Fruit fly (Drosophila melanogaster) whole organism: ENCODE data around the gene armi.

ENCODE experiments used
- Dll ChIP-seq: fragments of >200 bp; optimal IDR thresholded peaks from 2 replicates; lab custom pipeline; 2017
- EcR ChIP-seq, 2 experiments: fragments of >200 bp; optimal IDR thresholded peaks; 2 replicates each; lab custom pipeline; 2017; ENCODE audit warnings: missing biosample characterization in 2 of 2, missing genetic modification characterization in 2 of 2, missing genetic modification reagents in 2 of 2
- pan ChIP-seq: fragments of >200 bp; optimal IDR thresholded peaks from 2 replicates; lab custom pipeline; 2017

DNA sequence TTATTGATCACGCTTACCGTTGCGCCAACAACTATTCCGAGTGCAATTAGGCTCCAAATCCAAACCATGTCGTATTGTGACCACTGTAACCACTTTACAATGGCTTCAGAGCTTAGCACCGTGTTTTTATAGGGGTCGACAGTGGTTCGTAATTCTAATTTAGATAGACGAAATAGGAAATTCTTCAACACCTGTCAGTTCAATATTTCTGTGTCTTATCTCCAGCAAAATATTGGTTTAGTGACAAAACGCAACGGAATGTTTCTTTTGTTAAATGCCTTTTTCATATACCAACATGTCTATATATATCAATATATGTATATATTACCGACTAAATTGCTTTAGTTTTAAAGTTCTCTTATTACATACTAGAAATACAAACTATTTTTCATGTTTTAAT is 23.4 kb downstream of the armi start, which contains the start of gene CG43074:
- TF ChIP-seq Dll (lab: Kevin White, UChicago) (no peak), pan (lab: Kevin White, UChicago) (no peak), EcR (GFP tag; optimal IDR thresholded peaks at IDR 0.05; lab: Kevin White, UChicago) (no peak)
